Fruit fly (Drosophila melanogaster) whole organism, embryonic: ENCODE data around the gene CG6415.

Experiments used
- Antp ChIP-seq: fragments of 200-800 bp; sonication (Bioruptor generic); optimal IDR thresholded peaks from 3 replicates; lab custom pipeline; 2016; ENCODE audit warnings: missing biosample characterization, missing genetic modification characterization
- CG10209 ChIP-seq: fragments of 200-800 bp; sonication (Bioruptor generic); optimal IDR thresholded peaks from 3 replicates; lab custom pipeline; 2017; ENCODE audit warnings: missing biosample characterization, mild to moderate bottlenecking, missing genetic modification characterization, missing genetic modification reagents
- CG10431 ChIP-seq: fragments of 200-800 bp; sonication (Bioruptor generic); optimal IDR thresholded peaks from 3 replicates; lab custom pipeline; 2018; ENCODE audit warnings: missing biosample characterization, mild to moderate bottlenecking, missing genetic modification characterization
- CG10979 ChIP-seq: fragments of 200-800 bp; sonication (Bioruptor generic); optimal IDR thresholded peaks from 2 replicates; lab custom pipeline; 2018; ENCODE audit warnings: missing biosample characterization, mild to moderate bottlenecking, missing genetic modification characterization, moderate library complexity
- CG11695 ChIP-seq: fragments of 200-800 bp; sonication (Bioruptor generic); IDR thresholded peaks from 3 replicates; pipeline ENCODE4 v1.3.6; 2022; ENCODE audit warnings: missing biosample characterization, missing genetic modification characterization
- CG12155 ChIP-seq: fragments of 200-800 bp; sonication (Bioruptor generic); optimal IDR thresholded peaks from 3 replicates; lab custom pipeline; 2016; ENCODE audit warnings: missing biosample characterization, missing genetic modification characterization
- CG13775 ChIP-seq: fragments of 200-800 bp; sonication (Bioruptor generic); optimal IDR thresholded peaks from 3 replicates; lab custom pipeline; 2017; ENCODE audit warnings: missing biosample characterization, mild to moderate bottlenecking, missing genetic modification characterization
- CG14441 ChIP-seq: fragments of 200-800 bp; sonication (Bioruptor generic); IDR thresholded peaks from 2 replicates; pipeline ENCODE4 v1.3.6; 2022; ENCODE audit warnings: missing biosample characterization, missing genetic modification characterization
- CG17802 ChIP-seq: fragments of 200-800 bp; sonication (Bioruptor generic); optimal IDR thresholded peaks from 2 replicates; lab custom pipeline; 2018; ENCODE audit warnings: missing biosample characterization, mild to moderate bottlenecking, missing genetic modification characterization, moderate library complexity
- CG17829 ChIP-seq: fragments of 200-800 bp; optimal IDR thresholded peaks from 2 replicates; lab custom pipeline; 2019; ENCODE audit warnings: missing biosample characterization, mild to moderate bottlenecking, missing genetic modification characterization, moderate library complexity
- CG18764 ChIP-seq: fragments of 200-800 bp; sonication (Bioruptor generic); optimal IDR thresholded peaks from 3 replicates; lab custom pipeline; 2016; ENCODE audit warnings: missing biosample characterization, missing genetic modification characterization
- CG30020 ChIP-seq: fragments of 200-800 bp; optimal IDR thresholded peaks from 2 replicates; lab custom pipeline; 2019; ENCODE audit warnings: missing biosample characterization, mild to moderate bottlenecking, missing genetic modification characterization, moderate library complexity
- CG3065 ChIP-seq: fragments of 200-800 bp; sonication (Bioruptor generic); optimal IDR thresholded peaks from 2 replicates; lab custom pipeline; 2016; ENCODE audit warnings: missing biosample characterization, missing genetic modification characterization
- CG43689 ChIP-seq: fragments of 200-800 bp; sonication (Bioruptor generic); IDR thresholded peaks from 2 replicates; pipeline ENCODE4 v1.3.6; 2022; ENCODE audit warnings: missing biosample characterization, missing genetic modification characterization
- CG8281 ChIP-seq: fragments of 200-800 bp; sonication (Bioruptor generic); optimal IDR thresholded peaks from 2 replicates; lab custom pipeline; 2018; ENCODE audit warnings: missing biosample characterization, mild to moderate bottlenecking, missing genetic modification characterization, moderate library complexity
- CG9609 ChIP-seq: fragments of 200-800 bp; sonication (Bioruptor generic); optimal IDR thresholded peaks from 3 replicates; lab custom pipeline; 2016; ENCODE audit warnings: missing biosample characterization, missing genetic modification characterization
- Camta ChIP-seq: fragments of 200-800 bp; sonication (Bioruptor generic); optimal IDR thresholded peaks from 2 replicates; lab custom pipeline; 2016; ENCODE audit warnings: missing biosample characterization, missing genetic modification characterization
- CoRest ChIP-seq: fragments of 200-800 bp; sonication (Bioruptor generic); optimal IDR thresholded peaks from 3 replicates; lab custom pipeline; 2018; ENCODE audit warnings: missing biosample characterization, mild to moderate bottlenecking, missing genetic modification characterization, moderate library complexity
- Dref ChIP-seq: fragments of 200-800 bp; sonication (Bioruptor generic); IDR thresholded peaks from 2 replicates; pipeline ENCODE4 v1.3.6; 2022; ENCODE audit warnings: missing biosample characterization, missing genetic modification characterization
- Elba2 ChIP-seq: fragments of 200-800 bp; sonication (Bioruptor generic); optimal IDR thresholded peaks from 3 replicates; lab custom pipeline; 2016; ENCODE audit warnings: missing biosample characterization, missing genetic modification characterization
- Ets97D ChIP-seq: fragments of 200-800 bp; sonication (Bioruptor generic); optimal IDR thresholded peaks from 3 replicates; lab custom pipeline; 2016; ENCODE audit warnings: missing biosample characterization, missing genetic modification characterization
- H2.0 ChIP-seq: fragments of 200-800 bp; sonication (Bioruptor generic); IDR thresholded peaks from 2 replicates; pipeline ENCODE4 v1.3.6; 2022; ENCODE audit warnings: missing biosample characterization, missing genetic modification characterization
- HmgD ChIP-seq: fragments of 200-800 bp; sonication (Bioruptor generic); optimal IDR thresholded peaks from 3 replicates; lab custom pipeline; 2016; ENCODE audit warnings: missing biosample characterization, missing genetic modification characterization
- Lhr ChIP-seq: fragments of 200-800 bp; sonication (Bioruptor generic); optimal IDR thresholded peaks from 3 replicates; lab custom pipeline; 2017; ENCODE audit warnings: mild to moderate bottlenecking, missing biosample characterization, missing genetic modification reagents, missing genetic modification characterization
- Sin3A ChIP-seq: fragments of >200 bp; optimal IDR thresholded peaks from 2 replicates; lab custom pipeline; 2018
- Sox100B ChIP-seq: fragments of 200-800 bp; sonication (Bioruptor generic); optimal IDR thresholded peaks from 3 replicates; lab custom pipeline; 2018; ENCODE audit warnings: missing biosample characterization, mild to moderate bottlenecking, missing genetic modification characterization
- Sox102F ChIP-seq: fragments of 200-800 bp; sonication (Bioruptor generic); optimal IDR thresholded peaks from 2 replicates; lab custom pipeline; 2018; ENCODE audit warnings: missing biosample characterization, mild to moderate bottlenecking, missing genetic modification characterization, moderate library complexity
- Trl ChIP-seq, 3 experiments: fragments of >200 bp in 2 of 3; fragments of 200-800 bp in 1 of 3; sonication (Bioruptor generic) in 1 of 3; optimal IDR thresholded peaks; 2 replicates in 1 of 3; 3 replicates in 2 of 3; lab custom pipeline; 2016 to 2017; ENCODE audit warnings: missing biosample characterization in 1 of 3, missing genetic modification characterization in 1 of 3
- Vsx1 ChIP-seq: fragments of 200-800 bp; sonication (Bioruptor generic); optimal IDR thresholded peaks from 2 replicates; lab custom pipeline; 2017; ENCODE audit warnings: missing biosample characterization, mild to moderate bottlenecking, missing genetic modification characterization, missing genetic modification reagents
- Xbp1 ChIP-seq: fragments of 200-800 bp; sonication (Bioruptor generic); optimal IDR thresholded peaks from 3 replicates; lab custom pipeline; 2016; ENCODE audit warnings: missing biosample characterization, mild to moderate bottlenecking, missing genetic modification characterization
- ap ChIP-seq: fragments of 200-800 bp; sonication (Bioruptor generic); IDR thresholded peaks from 2 replicates; pipeline ENCODE4 v1.3.6; 2022; ENCODE audit warnings: missing biosample characterization, missing genetic modification characterization
- da ChIP-seq: fragments of 200-800 bp; sonication (Bioruptor generic); optimal IDR thresholded peaks from 2 replicates; lab custom pipeline; 2016; ENCODE audit warnings: missing biosample characterization, missing genetic modification characterization
- dm ChIP-seq: fragments of 200-800 bp; sonication (Bioruptor generic); optimal IDR thresholded peaks from 3 replicates; lab custom pipeline; 2016; ENCODE audit warnings: missing biosample characterization, missing genetic modification characterization
- dmrt11E ChIP-seq: fragments of 200-800 bp; sonication (Bioruptor generic); optimal IDR thresholded peaks from 3 replicates; lab custom pipeline; 2018; ENCODE audit warnings: missing biosample characterization, mild to moderate bottlenecking, missing genetic modification characterization, moderate library complexity
- fd96Cb ChIP-seq: fragments of 200-800 bp; sonication (Bioruptor generic); optimal IDR thresholded peaks from 2 replicates; lab custom pipeline; 2018; ENCODE audit warnings: missing biosample characterization, mild to moderate bottlenecking, missing genetic modification characterization, moderate library complexity
- gfzf ChIP-seq: fragments of 200-800 bp; sonication (Bioruptor generic); optimal IDR thresholded peaks from 2 replicates; lab custom pipeline; 2016; ENCODE audit warnings: missing biosample characterization, mild to moderate bottlenecking, missing genetic modification characterization, moderate library complexity
- maf-S ChIP-seq: fragments of 200-800 bp; sonication (Bioruptor generic); optimal IDR thresholded peaks from 2 replicates; lab custom pipeline; 2016; ENCODE audit warnings: missing biosample characterization, missing genetic modification characterization
- mam ChIP-seq: fragments of 200-800 bp; sonication (Bioruptor generic); optimal IDR thresholded peaks from 3 replicates; lab custom pipeline; 2016; ENCODE audit warnings: missing biosample characterization, missing genetic modification characterization
- nerfin-1 ChIP-seq: fragments of 200-800 bp; sonication (Bioruptor generic); optimal IDR thresholded peaks from 3 replicates; lab custom pipeline; 2019; ENCODE audit warnings: missing biosample characterization, mild to moderate bottlenecking, missing genetic modification characterization, moderate library complexity
- odd ChIP-seq: fragments of 200-800 bp; sonication (Bioruptor generic); optimal IDR thresholded peaks from 2 replicates; lab custom pipeline; 2017; ENCODE audit warnings: missing biosample characterization, mild to moderate bottlenecking, missing genetic modification characterization
- prd ChIP-seq, 3 experiments: fragments of >200 bp in 2 of 3; fragments of 200-800 bp in 1 of 3; sonication (Bioruptor generic) in 1 of 3; optimal IDR thresholded peaks in 2 of 3; IDR thresholded peaks in 1 of 3; 2 replicates in 2 of 3; 3 replicates in 1 of 3; pipeline versions ENCODE4 v1.3.6 to Lab custom; 2017 to 2022; ENCODE audit warnings: missing biosample characterization in 1 of 3, missing genetic modification characterization in 1 of 3
- pzg ChIP-seq: fragments of 200-800 bp; sonication (Bioruptor generic); optimal IDR thresholded peaks from 3 replicates; lab custom pipeline; 2018; ENCODE audit warnings: missing biosample characterization, mild to moderate bottlenecking, missing genetic modification characterization, moderate library complexity
- repo ChIP-seq: fragments of 200-800 bp; sonication (Bioruptor generic); optimal IDR thresholded peaks from 2 replicates; lab custom pipeline; 2016; ENCODE audit warnings: missing biosample characterization, missing genetic modification characterization
- schlank ChIP-seq: fragments of 200-800 bp; sonication (Bioruptor generic); optimal IDR thresholded peaks from 2 replicates; lab custom pipeline; 2018; ENCODE audit warnings: missing biosample characterization, mild to moderate bottlenecking, missing genetic modification characterization
- ssp ChIP-seq: fragments of 200-800 bp; sonication (Bioruptor generic); IDR thresholded peaks from 2 replicates; pipeline ENCODE4 v1.3.6; 2022; ENCODE audit warnings: missing biosample characterization, missing genetic modification characterization
- stwl ChIP-seq: fragments of 200-800 bp; sonication (Bioruptor generic); optimal IDR thresholded peaks from 3 replicates; lab custom pipeline; 2018; ENCODE audit warnings: missing biosample characterization, mild to moderate bottlenecking, missing genetic modification characterization, moderate library complexity
- unc-4 ChIP-seq: fragments of 200-800 bp; sonication (Bioruptor generic); IDR thresholded peaks from 2 replicates; pipeline ENCODE4 v1.3.6; 2022; ENCODE audit warnings: missing biosample characterization, missing genetic modification characterization; ENCODE audit not compliant: partially characterized antibody
- unpg ChIP-seq: fragments of 200-800 bp; sonication (Bioruptor generic); optimal IDR thresholded peaks from 3 replicates; lab custom pipeline; 2018; ENCODE audit warnings: missing biosample characterization, mild to moderate bottlenecking, missing genetic modification characterization, moderate library complexity
- zen ChIP-seq: fragments of 200-800 bp; sonication (Bioruptor generic); optimal IDR thresholded peaks from 3 replicates; lab custom pipeline; 2018; ENCODE audit warnings: missing biosample characterization, mild to moderate bottlenecking, missing genetic modification characterization, moderate library complexity

CG6415 gene

DNA sequence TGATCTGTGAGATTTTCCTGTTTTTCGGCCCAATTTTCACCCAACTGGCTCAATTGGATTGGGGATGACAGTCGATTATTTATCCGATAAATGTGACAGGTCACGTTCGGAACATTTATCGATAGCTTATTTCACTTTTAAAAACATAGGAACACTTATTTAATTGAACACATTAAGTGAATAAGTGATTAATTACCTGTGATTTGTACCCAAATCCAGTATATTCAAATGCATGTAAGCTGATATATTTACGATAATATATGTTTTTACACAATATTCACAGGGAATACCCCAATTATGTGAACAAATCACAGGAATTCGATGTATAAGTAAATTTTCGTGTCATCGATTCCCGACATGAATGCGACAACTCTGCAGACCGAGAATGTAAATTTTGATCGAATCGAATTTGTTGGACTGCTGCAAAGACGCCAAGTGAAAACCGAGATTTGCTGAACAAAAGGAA lies 29.0 kb downstream of the CG6415 start, which contains the start of the genes EMC3 and Dpy-30L1 (continued):
- TF ChIP-seq HmgD (no peak), odd (no peak), da (peak; percentile 12), CG10209 (peak; percentile 78), CG11695 (GFP tag; lab: Robert Waterston, UW) (no peak), Lhr (peak; percentile 11)

DNA sequence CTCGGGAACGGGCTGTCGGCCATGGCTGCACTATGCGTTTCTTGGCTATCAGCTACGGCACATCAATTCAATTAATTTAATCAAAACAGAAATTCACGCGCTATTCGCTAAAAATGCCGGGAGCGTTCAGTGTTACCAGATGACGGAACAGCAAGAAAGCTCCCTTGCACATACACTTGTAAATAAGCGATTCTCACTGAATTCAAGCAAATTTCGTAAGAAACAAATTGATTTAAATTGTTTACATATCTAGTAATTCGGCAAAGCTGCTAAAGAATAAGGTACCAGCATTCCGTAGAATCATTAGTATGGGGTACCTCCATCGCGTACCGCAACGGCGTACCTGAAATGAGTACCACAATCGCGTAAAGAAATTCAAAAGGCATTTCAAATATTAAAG lies 32.5 kb downstream of the CG6415 start, which contains the start of gene Nup107:
Gene Nup107 (minus strand): TSS at position 149 of the 400 bp plus-strand sequence.
- peak; percentile 8 for TF ChIP-seq Ets97D (GFP tag; lab: Kevin White, UChicago)
- peak; percentile 11 for TF ChIP-seq Sox102F
- no peak for TF ChIP-seq Sox100B (GFP tag; lab: Kevin White, UChicago)
- peak; percentile 38 for TF ChIP-seq Xbp1 (GFP tag; lab: Kevin White, UChicago)
- TF ChIP-seq gfzf (GFP tag; lab: Kevin White, UChicago), result peak; percentile 87
- no peak for TF ChIP-seq CG43689
- no peak for TF ChIP-seq ap
- no peak for TF ChIP-seq CG8281 (tag; lab: Kevin White, UChicago)
- TF ChIP-seq ssp (GFP tag; lab: Robert Waterston, UW), result peak; percentile 96
- peak; percentile 18 for TF ChIP-seq nerfin-1 (tag; lab: Kevin White, UChicago)
- TF ChIP-seq CG10979 (tag; lab: Kevin White, UChicago), result peak; percentile 11
- TF ChIP-seq CG14441 (GFP tag; lab: Robert Waterston, UW), result 0 out of 2 replicates have a peak, but pooled peaks have one; percentile 15
- TF ChIP-seq dm (GFP tag; lab: Kevin White, UChicago), result peak; percentile 46
- 0 out of 2 replicates have a peak, but pooled peaks have one; percentile 34 for TF ChIP-seq unc-4 (GFP tag; lab: Robert Waterston, UW)
- TF ChIP-seq CG17802 (tag; lab: Kevin White, UChicago), result peak; percentile 79
- no peak for TF ChIP-seq Trl (optimal IDR thresholded peaks at IDR 0.05; lab: Kevin White, UChicago)
- peak; percentile 26 for TF ChIP-seq Trl (GFP tag; optimal IDR thresholded peaks at IDR 0.05; lab: Kevin White, UChicago)
- peak; percentile 39 for TF ChIP-seq zen (tag; lab: Kevin White, UChicago)
- TF ChIP-seq CG9609 (GFP tag; lab: Kevin White, UChicago), result peak; percentile 4
- peak; percentile 37 for TF ChIP-seq CG18764 (GFP tag; lab: Kevin White, UChicago)
- TF ChIP-seq stwl (tag; lab: Kevin White, UChicago), result peak; percentile 29
- TF ChIP-seq mam (GFP tag; lab: Kevin White, UChicago), result peak; percentile 45
- peak; percentile 8 for TF ChIP-seq unpg (GFP tag; lab: Kevin White, UChicago)
- no peak for TF ChIP-seq prd (optimal IDR thresholded peaks at IDR 0.05; lab: Kevin White, UChicago)
- TF ChIP-seq prd (GFP tag; IDR thresholded peaks at IDR 0.05; lab: Robert Waterston, UW), result peak; percentile 31; the same call in 1 of the 3 replicates
- peak; percentile 22 for TF ChIP-seq Antp
- TF ChIP-seq CG13775 (GFP tag; lab: Kevin White, UChicago), result no peak
- no peak for TF ChIP-seq schlank (tag; lab: Kevin White, UChicago)
- TF ChIP-seq CG30020 (tag; lab: Kevin White, UChicago), result peak; percentile 88
- peak; percentile 62 for TF ChIP-seq Sin3A
- TF ChIP-seq CoRest (tag; lab: Kevin White, UChicago), result peak; percentile 30
- peak; percentile 3 for TF ChIP-seq CG3065 (GFP tag; lab: Kevin White, UChicago)
- TF ChIP-seq repo (GFP tag; lab: Kevin White, UChicago), result no peak
- peak; percentile 26 for TF ChIP-seq dmrt11E (tag; lab: Kevin White, UChicago)
- TF ChIP-seq fd96Cb (tag; lab: Kevin White, UChicago), result peak; percentile 7
- peak; percentile 60 for TF ChIP-seq CG12155 (GFP tag; lab: Kevin White, UChicago)
- TF ChIP-seq Vsx1 (GFP tag; lab: Kevin White, UChicago), result no peak
- TF ChIP-seq Dref (GFP tag; lab: Robert Waterston, UW), result peak; percentile 44
- TF ChIP-seq Elba2 (GFP tag; lab: Kevin White, UChicago), result no peak
- no peak for TF ChIP-seq Camta (GFP tag; lab: Kevin White, UChicago)
- peak; percentile 73 for TF ChIP-seq pzg (GFP tag; lab: Kevin White, UChicago)
- TF ChIP-seq CG10431, result no peak
- TF ChIP-seq maf-S (GFP tag; lab: Kevin White, UChicago), result peak; percentile 16
- peak; percentile 40 for TF ChIP-seq CG17829 (tag; lab: Kevin White, UChicago)
- TF ChIP-seq H2.0 (GFP tag; lab: Robert Waterston, UW), result no peak
